Worm (Caenorhabditis elegans): ENCODE measurements around the gene rbm-17.

- TF ChIP-seq aha-1 (tag; optimal IDR thresholded peaks at IDR 0.05) (no peak), ztf-11 (tag; optimal IDR thresholded peaks at IDR 0.05) (no peak), alr-1 (tag; optimal IDR thresholded peaks at IDR 0.05; ENCODE audit: borderline replicate concordance) (no peak), mep-1 (tag; optimal IDR thresholded peaks at IDR 0.05) (no peak), nhr-237 (tag; optimal IDR thresholded peaks at IDR 0.05) (no peak), nhr-28 (tag; optimal IDR thresholded peaks at IDR 0.05) (no peak), elt-3 (tag; optimal IDR thresholded peaks at IDR 0.05) (no peak), lsy-2 (tag; optimal IDR thresholded peaks at IDR 0.05) (peak in 1 of 2 experiments; percentile 42), fkh-10 (GFP tag; optimal IDR thresholded peaks at IDR 0.05) (no peak), unc-130 (tag; optimal IDR thresholded peaks at IDR 0.05) (peak; percentile 6), jun-1 (tag; optimal IDR thresholded peaks at IDR 0.05) (no peak), nhr-90 (tag; optimal IDR thresholded peaks at IDR 0.05; ENCODE audit: poor library complexity) (no peak), hlh-17 (GFP tag; optimal IDR thresholded peaks at IDR 0.05; ENCODE audit: borderline replicate concordance) (no peak), pqm-1 (tag; optimal IDR thresholded peaks at IDR 0.05) (no peak)
Measured at ce11 chrIV:11649031-11649430, 10.9 kb downstream of the rbm-17 start, which contains the start of gene ZK809.8.
